Worm (Caenorhabditis elegans) whole organism, late embryonic: ENCODE results near the gene lelo-4.

Experiments used
- C08G9.2 ChIP-seq: sonication (generic microtip); optimal IDR thresholded peaks from 2 replicates; lab custom pipeline; 2016; ENCODE audit warnings: mild to moderate bottlenecking, missing genetic modification characterization, moderate library complexity, missing compliant biosample characterization
- T23F11.4 ChIP-seq: fragments of 200-800 bp; sonication (Bioruptor generic); optimal IDR thresholded peaks from 2 replicates; lab custom pipeline; 2018; ENCODE audit warnings: mild to moderate bottlenecking, missing genetic modification characterization, missing compliant biosample characterization
- ahr-1 ChIP-seq: sonication (generic microtip); optimal IDR thresholded peaks from 2 replicates; lab custom pipeline; 2016; ENCODE audit warnings: missing genetic modification characterization, missing compliant biosample characterization
- ama-1 ChIP-seq: fragments of 150-350 bp; optimal IDR thresholded peaks from 2 replicates; lab custom pipeline; 2014
- ceh-14 ChIP-seq: sonication (generic microtip); optimal IDR thresholded peaks from 2 replicates; lab custom pipeline; 2016; ENCODE audit warnings: missing genotype, missing genetic modification characterization, missing compliant biosample characterization
- ceh-18 ChIP-seq: sonication (generic microtip); optimal IDR thresholded peaks from 2 replicates; lab custom pipeline; 2016; ENCODE audit warnings: missing genetic modification characterization, missing compliant biosample characterization
- ceh-24 ChIP-seq: sonication (generic microtip); optimal IDR thresholded peaks from 2 replicates; lab custom pipeline; 2016; ENCODE audit warnings: mild to moderate bottlenecking, missing genetic modification characterization, missing compliant biosample characterization
- ceh-30 ChIP-seq: fragments of 150-350 bp; optimal IDR thresholded peaks from 2 replicates; lab custom pipeline; 2014; ENCODE audit warnings: missing biosample characterization, missing genetic modification characterization
- ceh-45 ChIP-seq: fragments of 200-800 bp; sonication (Bioruptor generic); IDR thresholded peaks from 2 replicates; pipeline ENCODE4 v1.3.6; 2022; ENCODE audit warnings: missing genetic modification reagents, missing genetic modification characterization, missing compliant biosample characterization
- ceh-9 ChIP-seq: sonication (generic microtip); optimal IDR thresholded peaks from 2 replicates; lab custom pipeline; 2016; ENCODE audit warnings: mild to moderate bottlenecking, missing genetic modification characterization, inconsistent platforms, missing compliant biosample characterization
- dmd-4 ChIP-seq: sonication (generic microtip); optimal IDR thresholded peaks from 2 replicates; lab custom pipeline; 2016; ENCODE audit warnings: borderline replicate concordance, missing genetic modification characterization, missing compliant biosample characterization
- dve-1 ChIP-seq: sonication (generic microtip); optimal IDR thresholded peaks from 2 replicates; lab custom pipeline; 2017; ENCODE audit warnings: antibody characterized with exemption, mild to moderate bottlenecking, missing genetic modification characterization, missing compliant biosample characterization
- elt-4 ChIP-seq: sonication (generic microtip); optimal IDR thresholded peaks from 2 replicates; lab custom pipeline; 2016; ENCODE audit warnings: missing genetic modification characterization, missing compliant biosample characterization
- ets-4 ChIP-seq: sonication (generic microtip); optimal IDR thresholded peaks from 2 replicates; lab custom pipeline; 2016; ENCODE audit warnings: missing genetic modification characterization, missing compliant biosample characterization
- fax-1 ChIP-seq: sonication (generic microtip); optimal IDR thresholded peaks from 2 replicates; lab custom pipeline; 2016; ENCODE audit warnings: missing genotype, missing genetic modification characterization, missing compliant biosample characterization
- fkh-10 ChIP-seq: fragments of 150-350 bp; optimal IDR thresholded peaks from 2 replicates; lab custom pipeline; 2014; ENCODE audit warnings: missing biosample characterization, missing genetic modification reagents, missing genetic modification characterization
- hlh-13 ChIP-seq: fragments of 200-800 bp; sonication (Bioruptor generic); optimal IDR thresholded peaks from 2 replicates; lab custom pipeline; 2018; ENCODE audit warnings: mild to moderate bottlenecking, missing genetic modification characterization, missing compliant biosample characterization
- hlh-15 ChIP-seq: sonication (generic microtip); optimal IDR thresholded peaks from 2 replicates; lab custom pipeline; 2016; ENCODE audit warnings: missing genetic modification characterization, missing compliant biosample characterization
- hlh-6 ChIP-seq: sonication (generic microtip); optimal IDR thresholded peaks from 2 replicates; lab custom pipeline; 2016; ENCODE audit warnings: missing genotype, missing genetic modification characterization, missing compliant biosample characterization
- lim-6 ChIP-seq: sonication (generic microtip); optimal IDR thresholded peaks from 2 replicates; lab custom pipeline; 2016; ENCODE audit warnings: missing genetic modification characterization, missing compliant biosample characterization
- nfya-1 ChIP-seq: sonication (generic microtip); optimal IDR thresholded peaks from 2 replicates; lab custom pipeline; 2017; ENCODE audit warnings: missing genetic modification characterization, mild to moderate bottlenecking, missing compliant biosample characterization, antibody characterized with exemption, moderate library complexity
- nhr-11 ChIP-seq: fragments of 150-350 bp; optimal IDR thresholded peaks from 2 replicates; lab custom pipeline; 2014; ENCODE audit warnings: missing biosample characterization, missing genetic modification characterization
- nhr-232 ChIP-seq: sonication (generic microtip); optimal IDR thresholded peaks from 2 replicates; lab custom pipeline; 2016; ENCODE audit warnings: missing genetic modification characterization, missing compliant biosample characterization
- npax-4 ChIP-seq: sonication (generic microtip); optimal IDR thresholded peaks from 2 replicates; lab custom pipeline; 2016; ENCODE audit warnings: missing genetic modification characterization, missing compliant biosample characterization
- odd-2 ChIP-seq: sonication (generic microtip); optimal IDR thresholded peaks from 2 replicates; lab custom pipeline; 2017; ENCODE audit warnings: antibody characterized with exemption, mild to moderate bottlenecking, missing genetic modification characterization, missing compliant biosample characterization
- pag-3 ChIP-seq: sonication (generic microtip); optimal IDR thresholded peaks from 2 replicates; lab custom pipeline; 2016; ENCODE audit warnings: missing compliant biosample characterization, missing genetic modification characterization, borderline replicate concordance
- pat-9 ChIP-seq: fragments of 200-800 bp; sonication (Bioruptor generic); optimal IDR thresholded peaks from 2 replicates; lab custom pipeline; 2018; ENCODE audit warnings: mild to moderate bottlenecking, missing genetic modification characterization, moderate library complexity, missing compliant biosample characterization
- pha-2 ChIP-seq: sonication (generic microtip); optimal IDR thresholded peaks from 2 replicates; lab custom pipeline; 2017; ENCODE audit warnings: mild to moderate bottlenecking, missing genetic modification characterization, missing compliant biosample characterization
- pqm-1 ChIP-seq: sonication (generic microtip); optimal IDR thresholded peaks from 2 replicates; lab custom pipeline; 2016; ENCODE audit warnings: missing genetic modification characterization, missing compliant biosample characterization
- sdc-2 ChIP-seq: sonication (generic microtip); optimal IDR thresholded peaks from 2 replicates; lab custom pipeline; 2016; ENCODE audit warnings: missing genotype, missing genetic modification characterization, missing compliant biosample characterization
- sox-4 ChIP-seq: sonication (generic microtip); optimal IDR thresholded peaks from 2 replicates; lab custom pipeline; 2017; ENCODE audit warnings: mild to moderate bottlenecking, missing genetic modification characterization, inconsistent platforms, missing compliant biosample characterization
- tbx-2 ChIP-seq: sonication (generic microtip); optimal IDR thresholded peaks from 2 replicates; lab custom pipeline; 2016; ENCODE audit warnings: missing genetic modification characterization, missing compliant biosample characterization
- tbx-7 ChIP-seq: sonication (generic microtip); optimal IDR thresholded peaks from 2 replicates; lab custom pipeline; 2016; ENCODE audit warnings: missing genotype, missing genetic modification characterization, missing compliant biosample characterization
- unc-42 ChIP-seq: sonication (generic microtip); optimal IDR thresholded peaks from 2 replicates; lab custom pipeline; 2016; ENCODE audit warnings: missing genotype, missing genetic modification characterization, missing compliant biosample characterization
- unc-55 ChIP-seq: sonication (generic microtip); optimal IDR thresholded peaks from 2 replicates; lab custom pipeline; 2017; ENCODE audit warnings: missing biosample characterization, missing genetic modification reagents, missing genetic modification characterization

The lelo-4 gene

ce11 chrII:5727707-5728106, 13.0 kb downstream of the lelo-4 start, which contains the start of gene rab-3:
TSS of gene rab-3 (minus strand) at chrII:5727853.
- TF ChIP-seq dve-1 (no peak), unc-42 (tag; lab: Kevin White, UChicago) (peak; percentile 78)

ce11 chrII:5730343-5731083, 15.8 kb downstream of the lelo-4 start, which contains the start of the genes C18A3.7 and C18A3.11:
TSS of gene C18A3.7 (minus strand) at chrII:5730443.
TSS of gene C18A3.11 (plus strand) at chrII:5731033.
- TF ChIP-seq C08G9.2 (tag; lab: Kevin White, UChicago) (no peak), ceh-14 (tag; lab: Kevin White, UChicago) (no peak)

DNA sequence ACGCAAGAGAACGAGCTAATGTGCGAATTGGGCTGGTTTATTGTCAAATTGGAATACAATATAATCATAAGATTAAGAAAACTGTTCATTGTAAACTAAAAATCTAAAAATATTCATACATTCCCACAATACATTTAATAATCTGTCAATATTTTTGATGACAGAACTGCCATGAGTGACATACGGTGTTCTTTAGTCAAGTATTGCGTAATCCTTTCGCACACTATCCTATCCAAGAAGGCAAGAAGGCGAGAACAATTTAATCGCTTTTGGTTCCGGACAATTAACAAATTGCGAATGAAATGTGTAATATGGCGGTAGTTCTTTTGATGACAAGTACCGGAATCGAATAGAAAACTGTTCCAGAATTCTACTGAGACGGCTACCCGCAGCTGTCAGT, 20.2 kb downstream of the lelo-4 start:
- no peak for TF ChIP-seq hlh-6 (tag; lab: Kevin White, UChicago)
- no peak for TF ChIP-seq ama-1 (lab: Kevin White, UChicago)
- no peak for TF ChIP-seq pqm-1
- TF ChIP-seq lim-6 (tag; lab: Kevin White, UChicago), result no peak
- no peak for TF ChIP-seq elt-4 (tag; lab: Kevin White, UChicago)
- TF ChIP-seq hlh-15 (tag; lab: Kevin White, UChicago), result no peak
- TF ChIP-seq T23F11.4, result no peak
- TF ChIP-seq nhr-11 (tag; lab: Kevin White, UChicago), result no peak
- TF ChIP-seq pha-2 (tag; lab: Kevin White, UChicago), result no peak
- TF ChIP-seq ahr-1 (tag; lab: Kevin White, UChicago), result no peak
- no peak for TF ChIP-seq ceh-9 (tag; lab: Kevin White, UChicago)
- TF ChIP-seq pat-9 (tag; lab: Kevin White, UChicago), result no peak
- TF ChIP-seq nfya-1 (tag; lab: Kevin White, UChicago), result no peak
- TF ChIP-seq ceh-24, result no peak
- no peak for TF ChIP-seq sox-4 (tag; lab: Kevin White, UChicago)
- no peak for TF ChIP-seq fax-1 (tag; lab: Kevin White, UChicago)

ce11 chrII:5735744-5736143, 21.0 kb downstream of the lelo-4 start:
- TF ChIP-seq pag-3 (tag; lab: Kevin White, UChicago) (no peak), ceh-30 (tag; lab: Kevin White, UChicago) (no peak), C08G9.2 (tag; lab: Kevin White, UChicago) (no peak), odd-2 (no peak), dve-1 (no peak), ceh-45 (GFP tag; lab: Robert Waterston, UW) (no peak), fkh-10 (GFP tag; lab: Kevin White, UChicago) (no peak), T23F11.4 (no peak), dmd-4 (tag; lab: Kevin White, UChicago) (no peak), unc-55 (GFP tag; lab: Kevin White, UChicago) (no peak)
- TF ChIP-seq, all 69 proteins: peak for 0

ce11 chrII:5736599-5736998, 21.9 kb downstream of the lelo-4 start:
- no peak for TF ChIP-seq ama-1 (lab: Kevin White, UChicago)
- TF ChIP-seq sdc-2 (tag; lab: Kevin White, UChicago), result no peak
- TF ChIP-seq pat-9 (tag; lab: Kevin White, UChicago), result no peak
- no peak for TF ChIP-seq tbx-7 (tag; lab: Kevin White, UChicago)
- no peak for TF ChIP-seq pag-3 (tag; lab: Kevin White, UChicago)
- TF ChIP-seq npax-4 (tag; lab: Kevin White, UChicago), result no peak
- TF ChIP-seq ceh-18, result no peak
- TF ChIP-seq ceh-14 (tag; lab: Kevin White, UChicago), result no peak
- TF ChIP-seq tbx-2 (tag; lab: Kevin White, UChicago), result no peak
- TF ChIP-seq ets-4, result no peak
- TF ChIP-seq nhr-232 (tag; lab: Kevin White, UChicago), result no peak
- TF ChIP-seq hlh-13 (GFP tag; lab: Kevin White, UChicago), result no peak
- TF ChIP-seq, all 69 proteins: peak for 0
